Worm (Caenorhabditis elegans): ENCODE data around the gene srsx-35.

DNA sequence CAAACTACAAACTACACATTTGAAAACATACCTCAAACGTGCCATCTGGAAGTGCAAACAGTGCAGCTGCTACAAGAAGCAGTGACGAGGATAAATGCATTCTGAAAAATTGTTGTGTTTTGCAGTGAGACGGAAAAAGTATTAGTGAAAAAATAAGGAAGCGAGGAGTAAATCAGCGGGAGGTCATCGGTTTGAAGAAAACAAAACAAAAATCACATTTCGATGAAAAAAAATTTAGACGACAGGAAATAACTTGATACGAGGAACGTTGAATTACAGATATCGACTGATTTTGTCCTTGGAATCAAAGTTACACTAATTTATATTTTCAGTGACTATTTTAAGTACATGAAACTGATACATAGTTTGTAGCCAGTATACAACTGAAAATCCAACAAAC is 10.4 kb downstream of the srsx-35 start, which contains the start of gene F53F8.4:
- no peak for TF ChIP-seq ama-1 (optimal IDR thresholded peaks at IDR 0.05)
- TF ChIP-seq nhr-77 (tag; optimal IDR thresholded peaks at IDR 0.05), result no peak
- no peak for TF ChIP-seq blmp-1 (tag; optimal IDR thresholded peaks at IDR 0.05; ENCODE audit: insufficient read depth)
- TF ChIP-seq unc-55 (GFP tag; optimal IDR thresholded peaks at IDR 0.05), result no peak
- TF ChIP-seq nhr-23 (tag; optimal IDR thresholded peaks at IDR 0.05), result no peak
- TF ChIP-seq elt-1 (tag; optimal IDR thresholded peaks at IDR 0.05), result no peak
- TF ChIP-seq fos-1 (tag; optimal IDR thresholded peaks at IDR 0.05), result no peak
- TF ChIP-seq unc-39 (tag; optimal IDR thresholded peaks at IDR 0.05), result no peak
- no peak for TF ChIP-seq ztf-4 (tag; optimal IDR thresholded peaks at IDR 0.05)
- TF ChIP-seq lsy-2 (tag; optimal IDR thresholded peaks at IDR 0.05), result no peak
- TF ChIP-seq nhr-11 (tag; optimal IDR thresholded peaks at IDR 0.05), result no peak
- TF ChIP-seq egl-27 (tag; optimal IDR thresholded peaks at IDR 0.05), result no peak

Measured in whole organism, L2 larva.